Worm (Caenorhabditis elegans): ENCODE results near the gene B0222.5.

DNA sequence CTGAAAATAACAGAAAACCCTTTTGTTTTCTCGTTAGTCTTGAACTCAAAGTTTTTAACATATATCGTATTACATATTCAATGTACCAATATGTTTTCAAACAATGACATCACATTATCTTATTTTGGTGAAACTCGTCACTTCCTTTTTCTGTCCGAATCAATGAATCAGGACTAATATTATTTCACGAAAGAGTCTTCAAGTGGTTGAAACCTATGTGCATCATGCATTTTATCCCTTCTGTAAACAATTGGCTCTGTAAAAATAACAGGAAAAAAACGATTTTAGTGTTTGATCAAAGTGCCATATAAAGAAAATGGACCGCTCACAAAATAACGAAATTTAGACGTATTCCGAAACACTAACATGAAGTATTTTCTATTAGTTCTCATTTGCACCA is 46.5 kb downstream of the B0222.5 start, which contains the start of gene F21C10.18:
- TF ChIP-seq him-1 (tag; optimal IDR thresholded peaks at IDR 0.05) (no peak), bed-1 (GFP tag; IDR thresholded peaks at IDR 0.05) (no peak), lin-35 (GFP tag; optimal IDR thresholded peaks at IDR 0.05) (no peak), ceh-91 (GFP tag; IDR thresholded peaks at IDR 0.05) (no peak), lir-1 (GFP tag; conservative IDR thresholded peaks at IDR 0.05) (no peak), F55B11.4 (tag; optimal IDR thresholded peaks at IDR 0.05; ENCODE audit: borderline replicate concordance, insufficient read depth) (no peak)
